Worm (Caenorhabditis elegans): Measurements from ENCODE around the gene srh-201.

DNA sequence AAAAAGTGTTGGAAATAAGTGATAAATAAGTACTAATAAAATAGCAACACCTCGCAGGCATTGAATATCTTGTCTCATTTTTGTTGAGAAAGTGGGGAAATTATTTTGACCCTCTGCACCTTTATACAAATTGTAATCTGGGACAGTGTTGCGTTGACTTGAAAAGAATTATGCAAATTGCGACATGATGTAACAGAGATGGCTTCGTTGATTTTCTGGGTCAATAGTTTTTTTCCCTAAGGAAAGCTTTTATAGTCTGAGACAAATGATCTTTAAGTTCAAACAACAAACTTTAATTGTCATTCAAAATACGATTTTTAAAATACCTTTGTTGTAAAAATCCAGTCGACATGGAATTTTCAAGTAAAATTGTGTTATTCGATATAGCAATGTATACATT lies 11.0 kb upstream of the srh-201 start, which contains the start of gene bus-1:
- TF ChIP-seq nhr-77 (tag; optimal IDR thresholded peaks at IDR 0.05) (no peak), zfp-2 (tag; optimal IDR thresholded peaks at IDR 0.05) (no peak), ceh-28 (tag; optimal IDR thresholded peaks at IDR 0.05) (no peak), nhr-237 (tag; optimal IDR thresholded peaks at IDR 0.05) (no peak), skn-1 (tag; optimal IDR thresholded peaks at IDR 0.05) (no peak), mes-2 (tag; optimal IDR thresholded peaks at IDR 0.05; ENCODE audit: poor library complexity, severe bottlenecking) (no peak), aly-2 (tag; optimal IDR thresholded peaks at IDR 0.05) (no peak), lir-3 (tag; optimal IDR thresholded peaks at IDR 0.05) (no peak), tra-1 (GFP tag; IDR thresholded peaks at IDR 0.05) (no peak), snpc-1.2 (GFP tag; IDR thresholded peaks at IDR 0.05) (no peak), sdz-12 (GFP tag; optimal IDR thresholded peaks at IDR 0.05) (no peak)

Data from whole organism, L4 larva.